Worm (Caenorhabditis elegans): Measurements from ENCODE around the gene acs-6.

The acs-6 gene

DNA sequence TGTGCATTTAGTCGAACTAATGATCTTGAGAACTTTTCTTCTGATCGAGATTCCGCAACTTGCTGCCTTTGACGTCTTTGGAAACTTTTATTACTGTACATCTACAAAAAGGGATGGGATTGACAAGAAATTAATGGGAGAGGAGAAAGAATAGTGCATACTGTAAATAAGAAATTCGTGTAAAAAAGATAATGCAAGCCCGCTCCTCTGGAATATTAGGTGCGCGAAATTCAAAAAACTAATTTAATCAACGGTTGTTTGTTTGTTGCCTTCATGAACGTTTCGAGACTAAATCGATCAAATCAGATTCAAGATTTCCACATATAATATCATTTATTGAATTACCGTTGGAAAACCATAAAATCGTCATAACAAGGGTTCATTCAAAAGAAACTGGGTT lies 8.0 kb downstream of the acs-6 start, which contains the start of gene him-14:
Gene him-14, minus strand, starts transcription at position 101 of the 400 bp plus-strand sequence.
- TF ChIP-seq snpc-1.3 (tag; optimal IDR thresholded peaks at IDR 0.05; ENCODE audit: insufficient read depth): peak; percentile 1
- no peak for TF ChIP-seq ccch-3 (GFP tag; optimal IDR thresholded peaks at IDR 0.05)
- TF ChIP-seq C17E4.6 (GFP tag; IDR thresholded peaks at IDR 0.05): no peak
- 0 out of 2 replicates have a peak, but pooled peaks have one; percentile 17 for TF ChIP-seq Y53G8AR.9 (GFP tag; conservative IDR thresholded peaks at IDR 0.05)
- no peak for TF ChIP-seq nfya-2 (GFP tag; IDR thresholded peaks at IDR 0.05)
- peak; percentile 10 for TF ChIP-seq him-1 (tag; optimal IDR thresholded peaks at IDR 0.05)
- peak; percentile 14 for TF ChIP-seq F49E8.2 (tag; optimal IDR thresholded peaks at IDR 0.05; ENCODE audit: insufficient read depth)
- TF ChIP-seq athp-1 (tag; optimal IDR thresholded peaks at IDR 0.05): no peak
- TF ChIP-seq aptf-2 (GFP tag; conservative IDR thresholded peaks at IDR 0.05): no peak
- TF ChIP-seq madf-6 (GFP tag; IDR thresholded peaks at IDR 0.05): peak; percentile 24; the same call in 1 of the 2 replicates
- no peak for TF ChIP-seq D2030.7 (GFP tag; IDR thresholded peaks at IDR 0.05)

DNA sequence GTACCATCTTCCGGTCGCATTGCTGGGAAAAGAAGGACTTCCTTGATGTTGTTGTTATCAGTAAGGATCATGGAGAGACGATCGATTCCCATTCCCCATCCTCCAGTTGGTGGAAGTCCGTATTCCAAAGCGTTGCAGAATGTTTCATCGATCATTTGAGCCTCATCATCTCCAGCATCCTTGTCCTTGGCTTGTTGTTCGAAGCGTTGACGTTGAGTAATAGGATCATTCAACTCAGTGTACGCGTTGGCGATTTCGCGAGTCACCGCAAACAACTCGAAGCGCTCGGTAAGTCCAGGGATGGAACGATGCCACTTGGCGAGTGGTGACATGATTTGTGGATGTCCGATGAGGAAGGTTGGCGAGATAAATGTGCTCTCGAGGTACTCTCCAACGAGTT lies 8.6 kb downstream of the acs-6 start:
- TF ChIP-seq bed-1 (GFP tag; IDR thresholded peaks at IDR 0.05) (0 out of 2 replicates have a peak, but pooled peaks have one; percentile 16), rcor-1 (GFP tag; IDR thresholded peaks at IDR 0.05) (no peak)

DNA sequence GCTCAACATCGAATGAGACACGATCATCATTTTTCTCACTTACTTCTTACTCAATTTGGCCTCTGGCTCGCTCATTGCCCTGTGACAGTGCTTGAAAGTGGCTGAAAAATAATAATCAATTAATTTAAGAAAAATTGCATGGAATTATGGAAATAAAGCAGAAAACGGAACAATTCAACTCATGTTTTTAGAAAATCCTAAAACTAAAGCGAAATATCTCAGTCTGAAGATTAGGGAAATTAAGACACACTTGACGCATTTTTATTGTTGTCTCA lies 10.4 kb downstream of the acs-6 start, which contains the start of gene kars-1:
Gene kars-1, minus strand, starts transcription at position 101 of the 275 bp plus-strand sequence.
- TF ChIP-seq efl-1 (GFP tag; optimal IDR thresholded peaks at IDR 0.05) (no peak), ceh-27 (GFP tag; optimal IDR thresholded peaks at IDR 0.05) (no peak), lin-54 (GFP tag; optimal IDR thresholded peaks at IDR 0.05) (no peak), B0261.1 (tag; optimal IDR thresholded peaks at IDR 0.05) (no peak), unc-130 (GFP tag; optimal IDR thresholded peaks at IDR 0.05) (no peak), snpc-1.3 (tag; optimal IDR thresholded peaks at IDR 0.05; ENCODE audit: insufficient read depth) (no peak), nhr-120 (GFP tag; IDR thresholded peaks at IDR 0.05) (no peak), ccch-3 (GFP tag; optimal IDR thresholded peaks at IDR 0.05) (no peak), F57A8.1 (GFP tag; optimal IDR thresholded peaks at IDR 0.05) (no peak), C17E4.6 (GFP tag; IDR thresholded peaks at IDR 0.05) (no peak)

DNA sequence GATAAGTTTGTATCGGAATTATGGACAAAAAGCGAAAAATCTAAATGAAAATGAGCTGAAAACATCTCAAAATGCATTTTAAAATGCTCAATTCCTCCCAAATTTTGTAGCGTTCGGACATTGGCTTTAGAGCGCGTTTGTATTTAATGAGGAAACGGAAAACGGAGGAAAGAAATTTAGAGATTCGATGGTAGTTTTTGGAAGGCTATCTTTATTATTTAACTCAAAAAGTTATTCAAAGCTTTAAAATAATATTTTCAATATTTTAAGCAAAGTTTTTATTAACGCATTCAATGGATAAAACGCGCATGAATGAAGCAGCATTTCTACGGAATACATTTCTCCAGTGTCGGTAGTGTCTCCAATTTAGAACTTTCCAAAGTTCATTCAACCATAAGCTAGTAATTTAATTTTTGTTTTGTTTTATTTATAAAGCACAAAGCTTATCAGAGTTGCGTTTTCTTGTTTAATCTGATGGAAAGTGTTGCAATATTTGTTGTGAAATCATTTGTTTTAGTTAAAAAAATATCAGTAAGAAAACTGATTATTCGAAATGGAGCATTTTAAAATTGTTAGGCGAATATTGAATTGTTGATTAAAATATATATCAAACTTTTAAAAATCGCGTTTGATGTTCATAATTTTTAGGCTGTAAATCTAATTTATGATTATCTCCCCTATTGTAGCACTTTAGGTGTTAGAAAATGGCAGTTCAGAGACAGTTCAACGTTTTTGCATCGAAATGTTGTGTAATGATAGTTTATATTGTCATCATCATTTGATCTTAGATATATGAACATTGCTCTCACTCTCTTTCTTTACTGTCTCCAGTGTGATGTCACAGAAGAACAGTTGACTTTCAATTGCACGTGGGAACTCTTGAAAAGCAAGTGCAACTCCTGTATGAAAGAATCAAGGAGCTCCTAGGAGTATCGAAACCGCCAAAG lies 11.0 kb downstream of the acs-6 start:
- TF ChIP-seq ceh-100 (GFP tag; IDR thresholded peaks at IDR 0.05) (peak; percentile 87), madf-3 (GFP tag; IDR thresholded peaks at IDR 0.05) (no peak), T07F8.4 (tag; optimal IDR thresholded peaks at IDR 0.05) (no peak), xnd-1 (tag; optimal IDR thresholded peaks at IDR 0.05) (no peak), snpc-1.3 (tag; optimal IDR thresholded peaks at IDR 0.05; ENCODE audit: insufficient read depth) (peak; percentile 21), lin-35 (GFP tag; optimal IDR thresholded peaks at IDR 0.05) (peak in 1 of 3 experiments; percentile 28), mcd-1 (GFP tag; IDR thresholded peaks at IDR 0.05) (peak; percentile 69), dpl-1 (GFP tag; optimal IDR thresholded peaks at IDR 0.05) (no peak), let-526 (GFP tag; IDR thresholded peaks at IDR 0.05) (no peak), cebp-1 (GFP tag; IDR thresholded peaks at IDR 0.05) (no peak), cebp-1 (tag; optimal IDR thresholded peaks at IDR 0.05) (peak; percentile 11), ceh-79 (tag; optimal IDR thresholded peaks at IDR 0.05) (no peak), Y53G8AR.9 (GFP tag; conservative IDR thresholded peaks at IDR 0.05) (0 out of 2 replicates have a peak, but pooled peaks have one; percentile 12), lsl-1 (GFP tag; optimal IDR thresholded peaks at IDR 0.05) (peak; percentile 26), nhr-179 (tag; optimal IDR thresholded peaks at IDR 0.05) (no peak), ztf-3 (GFP tag; optimal IDR thresholded peaks at IDR 0.05) (no peak), attf-5 (GFP tag; optimal IDR thresholded peaks at IDR 0.05) (peak; percentile 21), snpc-4 (GFP tag; optimal IDR thresholded peaks at IDR 0.05) (no peak), snpc-4 (tag; optimal IDR thresholded peaks at IDR 0.05) (peak in 1 of 4 experiments; percentile 5), repo-1 (tag; optimal IDR thresholded peaks at IDR 0.05) (no peak), bed-1 (GFP tag; IDR thresholded peaks at IDR 0.05) (no peak), tbp1 (GFP tag; optimal IDR thresholded peaks at IDR 0.05) (peak; percentile 12), rcor-1 (GFP tag; IDR thresholded peaks at IDR 0.05) (no peak), nfyb-1 (GFP tag; IDR thresholded peaks at IDR 0.05) (no peak), hmg-1.2 (GFP tag; IDR thresholded peaks at IDR 0.05) (no peak)
